Fruit fly (Drosophila melanogaster): Measurements from ENCODE around the gene Shaw.

- TF ChIP-seq tj (GFP tag; optimal IDR thresholded peaks at IDR 0.05): no peak
- TF ChIP-seq CG11617 (GFP tag; optimal IDR thresholded peaks at IDR 0.05): no peak
- TF ChIP-seq CG14711 (tag; optimal IDR thresholded peaks at IDR 0.05): no peak
- TF ChIP-seq CG12768 (GFP tag; optimal IDR thresholded peaks at IDR 0.05): no peak
- no peak for TF ChIP-seq bab1 (GFP tag; optimal IDR thresholded peaks at IDR 0.05)
- no peak for TF ChIP-seq Hr96 (GFP tag; optimal IDR thresholded peaks at IDR 0.05)
- TF ChIP-seq pad (GFP tag; optimal IDR thresholded peaks at IDR 0.05): no peak
These were observed 24.9 kb upstream of the Shaw start, which contains the start of gene CG3513 for dm6 chr2L:3693082-3693481.
